Fruit fly (Drosophila melanogaster): ENCODE measurements around the gene Ir94h.

DNA sequence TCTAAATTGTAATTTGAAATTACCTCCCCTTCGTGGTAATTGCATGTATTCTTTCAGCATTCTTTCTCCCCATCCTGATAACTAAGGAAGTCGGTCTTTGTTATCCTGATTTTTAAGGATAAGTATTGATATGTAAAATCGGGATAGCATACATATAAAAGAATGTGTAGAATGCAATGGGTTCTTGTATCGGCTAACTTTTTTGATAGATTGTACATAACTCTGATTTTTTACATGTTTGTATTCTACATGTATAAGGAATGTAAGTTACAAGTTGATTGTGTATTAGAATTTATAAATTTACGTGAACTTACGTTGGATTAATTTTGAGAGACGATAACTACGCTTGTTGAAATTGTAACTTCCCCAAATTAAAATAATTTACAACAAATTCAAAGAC lies 35.0 kb downstream of the Ir94h start:
- no peak for TF ChIP-seq CG6792 (GFP tag; optimal IDR thresholded peaks at IDR 0.05)
- no peak for TF ChIP-seq Smox (GFP tag; optimal IDR thresholded peaks at IDR 0.05)
- no peak for TF ChIP-seq CG6163 (GFP tag; IDR thresholded peaks at IDR 0.05)
- no peak for TF ChIP-seq Ets96B (tag; optimal IDR thresholded peaks at IDR 0.05)
- TF ChIP-seq eg (GFP tag; IDR thresholded peaks at IDR 0.05), result no peak
- TF ChIP-seq CG31627 (GFP tag; optimal IDR thresholded peaks at IDR 0.05), result no peak
- no peak for TF ChIP-seq CG7368 (GFP tag; optimal IDR thresholded peaks at IDR 0.05)
- TF ChIP-seq CG6808 (GFP tag; optimal IDR thresholded peaks at IDR 0.05), result no peak
- TF ChIP-seq CG6854 (GFP tag; optimal IDR thresholded peaks at IDR 0.05), result no peak
